Worm (Caenorhabditis elegans): ENCODE measurements around the gene C17A2.7.

- no peak for TF ChIP-seq elt-1 (tag; optimal IDR thresholded peaks at IDR 0.05)
- TF ChIP-seq dmd-4 (tag; optimal IDR thresholded peaks at IDR 0.05): no peak
- TF ChIP-seq ceh-16 (tag; optimal IDR thresholded peaks at IDR 0.05): no peak
- no peak for TF ChIP-seq ztf-11 (tag; optimal IDR thresholded peaks at IDR 0.05)
- TF ChIP-seq nhr-11 (tag; optimal IDR thresholded peaks at IDR 0.05): no peak
- TF ChIP-seq nhr-23 (tag; optimal IDR thresholded peaks at IDR 0.05): no peak
- no peak for TF ChIP-seq R02D3.7 (tag; optimal IDR thresholded peaks at IDR 0.05)
- TF ChIP-seq ceh-82 (tag; optimal IDR thresholded peaks at IDR 0.05): no peak
- TF ChIP-seq lin-13 (GFP tag; optimal IDR thresholded peaks at IDR 0.05): no peak
- TF ChIP-seq fos-1 (tag; optimal IDR thresholded peaks at IDR 0.05): no peak
- no peak for TF ChIP-seq zag-1 (tag; optimal IDR thresholded peaks at IDR 0.05)
- no peak for TF ChIP-seq unc-55 (GFP tag; optimal IDR thresholded peaks at IDR 0.05)
Measured at ce11 chrII:3860826-3861225, 17.6 kb upstream of the C17A2.7 start, which contains the start of gene oac-11.

Data from whole organism, L2 larva.